Fruit fly (Drosophila melanogaster): Measurements from ENCODE around the gene syd.

The syd gene

DNA sequence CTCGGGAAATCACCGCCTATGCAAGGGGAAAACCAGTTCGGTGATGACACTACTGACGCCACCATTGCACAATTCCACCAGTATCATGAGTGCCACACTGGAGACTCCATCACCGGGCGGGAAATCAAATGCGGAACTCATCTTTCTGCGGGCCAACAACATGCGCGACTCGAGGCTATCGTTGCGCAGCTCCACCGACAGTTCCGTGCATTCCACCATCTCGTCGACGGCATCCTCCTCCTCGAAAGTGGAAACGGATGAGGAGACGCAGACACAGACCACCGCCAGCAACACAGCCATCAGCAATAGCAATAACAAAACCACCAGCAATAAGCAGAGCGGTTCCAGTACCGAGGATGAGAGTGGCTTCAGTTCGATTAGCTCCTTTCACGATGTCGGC lies 42.1 kb downstream of the syd start:
- TF ChIP-seq fd96Ca (GFP tag; IDR thresholded peaks at IDR 0.05) (no peak), CG14655 (GFP tag; optimal IDR thresholded peaks at IDR 0.05) (no peak), D1 (tag; optimal IDR thresholded peaks at IDR 0.05) (no peak), CG8159 (tag; optimal IDR thresholded peaks at IDR 0.05) (no peak), rn (GFP tag; IDR thresholded peaks at IDR 0.05) (no peak), CG15710 (tag; optimal IDR thresholded peaks at IDR 0.05) (no peak), Snoo (tag; optimal IDR thresholded peaks at IDR 0.05) (no peak)

dm6 chr3L:7890567-7890966 lies 45.4 kb downstream of the syd start:
- TF ChIP-seq CG10348 (GFP tag; IDR thresholded peaks at IDR 0.05) (no peak), CG14655 (GFP tag; optimal IDR thresholded peaks at IDR 0.05) (peak; percentile 21)

dm6 chr3L:7889976-7890375 lies 45.9 kb downstream of the syd start:
- no peak for TF ChIP-seq CG8301 (tag; optimal IDR thresholded peaks at IDR 0.05)
- no peak for TF ChIP-seq D1 (tag; optimal IDR thresholded peaks at IDR 0.05)
- no peak for TF ChIP-seq Pif1B (GFP tag; optimal IDR thresholded peaks at IDR 0.05)
- TF ChIP-seq fd96Ca (GFP tag; IDR thresholded peaks at IDR 0.05), result no peak
- TF ChIP-seq CG4496 (GFP tag; IDR thresholded peaks at IDR 0.05), result no peak
- no peak for TF ChIP-seq CG13204 (GFP tag; optimal IDR thresholded peaks at IDR 0.05)

DNA sequence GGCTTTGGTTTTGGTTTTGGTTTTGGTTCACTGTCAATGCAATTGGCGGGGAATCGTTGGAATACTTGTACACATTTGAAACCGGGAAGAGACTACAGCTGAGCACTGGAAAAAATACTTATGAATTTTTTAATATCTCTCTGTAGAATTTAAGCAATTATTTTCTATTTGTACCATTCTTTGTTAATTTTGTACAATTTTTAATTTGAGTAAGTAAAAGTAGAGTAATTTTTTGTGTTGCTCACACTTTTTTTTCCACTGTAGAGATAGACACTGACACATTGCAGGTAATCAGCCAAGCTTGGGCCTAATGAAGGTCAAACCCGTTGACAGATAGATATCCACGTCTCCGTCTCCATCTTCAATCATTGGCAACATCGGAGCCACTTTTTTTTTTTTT lies 52.6 kb downstream of the syd start:
- TF ChIP-seq CG12605 (GFP tag; IDR thresholded peaks at IDR 0.05) (peak; percentile 44), CG4496 (GFP tag; IDR thresholded peaks at IDR 0.05) (peak; percentile 25; the same call in 1 of the 3 replicates), Ets98B (GFP tag; IDR thresholded peaks at IDR 0.05) (no peak), CG13204 (GFP tag; optimal IDR thresholded peaks at IDR 0.05) (no peak), CG32121 (GFP tag; IDR thresholded peaks at IDR 0.05) (0 out of 2 replicates have a peak, but pooled peaks have one; percentile 24)

dm6 chr3L:7882105-7882504 lies 53.8 kb downstream of the syd start:
- peak; percentile 3 for TF ChIP-seq CG34367 (tag; optimal IDR thresholded peaks at IDR 0.05)
- TF ChIP-seq fd96Ca (GFP tag; IDR thresholded peaks at IDR 0.05), result no peak

dm6 chr3L:7881127-7881526 lies 54.8 kb downstream of the syd start:
- TF ChIP-seq CG4496 (GFP tag; IDR thresholded peaks at IDR 0.05), result no peak
- no peak for TF ChIP-seq CG8301 (tag; optimal IDR thresholded peaks at IDR 0.05)
- peak; percentile 58 for TF ChIP-seq EcR (GFP tag; optimal IDR thresholded peaks at IDR 0.05)
- no peak for TF ChIP-seq CG34367 (tag; optimal IDR thresholded peaks at IDR 0.05)
- no peak for TF ChIP-seq CG8159 (tag; optimal IDR thresholded peaks at IDR 0.05)

- no peak for TF ChIP-seq D1 (tag; optimal IDR thresholded peaks at IDR 0.05)
- TF ChIP-seq CG8301 (tag; optimal IDR thresholded peaks at IDR 0.05), result no peak
- TF ChIP-seq CG34367 (tag; optimal IDR thresholded peaks at IDR 0.05), result no peak
- no peak for TF ChIP-seq CG4496 (GFP tag; IDR thresholded peaks at IDR 0.05)
- TF ChIP-seq Pif1B (GFP tag; optimal IDR thresholded peaks at IDR 0.05), result no peak
- no peak for TF ChIP-seq gl (tag; optimal IDR thresholded peaks at IDR 0.05)
- no peak for TF ChIP-seq fd96Ca (GFP tag; IDR thresholded peaks at IDR 0.05)
- no peak for TF ChIP-seq Ets98B (GFP tag; IDR thresholded peaks at IDR 0.05)
Observed at dm6 chr3L:7879616-7880015, 56.3 kb downstream of the syd start.

DNA sequence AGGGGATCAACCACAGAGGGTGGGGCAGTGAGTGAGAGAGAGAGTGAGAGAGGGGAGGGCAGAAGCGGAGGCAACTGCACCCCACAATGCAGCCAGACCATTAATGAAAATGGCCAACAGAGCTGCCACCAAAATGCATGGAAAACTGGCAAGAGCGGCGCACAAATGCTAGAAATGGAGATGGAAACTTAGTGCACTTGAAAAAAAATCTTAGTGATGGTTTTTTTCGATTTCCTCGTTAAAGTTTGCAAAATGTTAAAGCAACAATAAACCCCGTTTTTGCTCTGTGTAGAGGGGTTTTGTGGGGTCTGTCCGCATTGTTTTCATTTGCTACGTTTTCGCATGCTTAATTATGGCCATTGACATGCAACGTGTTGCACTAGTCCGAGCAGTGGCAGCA lies 58.5 kb downstream of the syd start:
- TF ChIP-seq Ets98B (GFP tag; IDR thresholded peaks at IDR 0.05) (peak; percentile 55), CG13204 (GFP tag; optimal IDR thresholded peaks at IDR 0.05) (no peak), rn (GFP tag; IDR thresholded peaks at IDR 0.05) (no peak), CG8159 (tag; optimal IDR thresholded peaks at IDR 0.05) (no peak), Pif1B (GFP tag; optimal IDR thresholded peaks at IDR 0.05) (no peak), CG8301 (tag; optimal IDR thresholded peaks at IDR 0.05) (peak; percentile 47), CG14655 (GFP tag; optimal IDR thresholded peaks at IDR 0.05) (peak; percentile 61), fd96Ca (GFP tag; IDR thresholded peaks at IDR 0.05) (peak; percentile 53; the same call in 2 of the 3 replicates), CG4496 (GFP tag; IDR thresholded peaks at IDR 0.05) (peak; percentile 69; the same call in 1 of the 3 replicates), CG32121 (GFP tag; IDR thresholded peaks at IDR 0.05) (peak; percentile 51; the same call in 1 of the 2 replicates), gl (tag; optimal IDR thresholded peaks at IDR 0.05) (no peak), CG9948 (tag; optimal IDR thresholded peaks at IDR 0.05) (peak; percentile 9)

DNA sequence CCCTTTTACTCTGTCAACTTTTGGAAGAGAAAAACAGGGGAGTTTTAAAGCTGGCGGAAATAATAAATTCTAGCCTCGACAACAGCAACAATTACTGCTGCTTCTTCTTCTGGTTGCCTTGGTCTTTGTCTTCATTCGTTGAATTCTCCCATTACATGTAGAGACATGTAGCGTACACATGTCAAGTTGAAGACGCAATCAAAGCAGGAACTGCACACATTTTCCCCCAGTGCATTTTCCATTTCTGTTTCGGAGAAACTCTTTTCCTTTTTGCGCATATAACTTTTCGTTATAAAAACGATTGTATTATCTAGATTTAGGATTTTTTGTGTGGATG lies 59.6 kb downstream of the syd start:
- TF ChIP-seq CG15710 (tag; optimal IDR thresholded peaks at IDR 0.05) (no peak), CG32121 (GFP tag; IDR thresholded peaks at IDR 0.05) (no peak), CG17806 (tag; optimal IDR thresholded peaks at IDR 0.05) (no peak), CG13204 (GFP tag; optimal IDR thresholded peaks at IDR 0.05) (no peak), CG8301 (tag; optimal IDR thresholded peaks at IDR 0.05) (no peak)
